Worm (Caenorhabditis elegans) whole organism, L1 larva: ENCODE data around the gene F42E8.1.

Experiments used
- ama-1 ChIP-seq: fragments of 150-350 bp; optimal IDR thresholded peaks from 2 replicates; lab custom pipeline; 2014
- dpl-1 ChIP-seq, 3 experiments: fragments of 150-350 bp in 2 of 3; sonication (generic microtip) in 1 of 3; optimal IDR thresholded peaks; 2 replicates each; lab custom pipeline; 2014 to 2017; ENCODE audit warnings: missing biosample characterization in 3 of 3, missing genetic modification characterization in 3 of 3, missing genetic modification reagents in 3 of 3
- egl-27 ChIP-seq, 2 experiments: fragments of 150-350 bp in 1 of 2; sonication (generic microtip); optimal IDR thresholded peaks; 3 replicates each; lab custom pipeline; 2017 to 2018; ENCODE audit warnings: missing biosample characterization in 2 of 2, missing genetic modification characterization in 2 of 2, missing genetic modification reagents in 2 of 2
- nhr-12 ChIP-seq: sonication (generic microtip); optimal IDR thresholded peaks from 2 replicates; lab custom pipeline; 2017; ENCODE audit warnings: missing biosample characterization, missing genetic modification characterization
- unc-62 ChIP-seq: fragments of 150-350 bp; optimal IDR thresholded peaks from 2 replicates; lab custom pipeline; 2014; ENCODE audit warnings: missing biosample characterization, missing genetic modification reagents, missing genetic modification characterization

ce11 chrV:13081197-13081747 is 19.3 kb downstream of the F42E8.1 start:
- TF ChIP-seq ama-1 (lab: Kevin White, UChicago), result no peak
- peak in 1 of 3 experiments; percentile 64 for TF ChIP-seq dpl-1 (GFP tag; optimal IDR thresholded peaks at IDR 0.05; lab: Kevin White, UChicago)
- TF ChIP-seq nhr-12, result no peak
- TF ChIP-seq egl-27 (tag; optimal IDR thresholded peaks at IDR 0.05; lab: Kevin White, UChicago), result peak; percentile 53 to 65
- TF ChIP-seq unc-62 (GFP tag; lab: Kevin White, UChicago), result peak; percentile 24
